Worm (Caenorhabditis elegans) whole organism, L3 larva: ENCODE data around the gene dpf-2.
A peak's percentile ranks its signal among the peaks of the same experiment; 100 is the strongest.

Experiments used
- R02D3.7 ChIP-seq: fragments of 150-350 bp; optimal IDR thresholded peaks from 2 replicates; lab custom pipeline; 2014; ENCODE audit warnings: missing biosample characterization, missing genetic modification characterization
- ZK546.5 ChIP-seq: sonication (generic microtip); optimal IDR thresholded peaks from 2 replicates; lab custom pipeline; 2017; ENCODE audit warnings: missing biosample characterization, missing genetic modification characterization
- aly-2 ChIP-seq: fragments of 150-350 bp; optimal IDR thresholded peaks from 2 replicates; lab custom pipeline; 2014; ENCODE audit warnings: missing biosample characterization, missing genetic modification characterization
- ama-1 ChIP-seq: fragments of 150-350 bp; optimal IDR thresholded peaks from 2 replicates; lab custom pipeline; 2018
- ceh-16 ChIP-seq: sonication (generic microtip); optimal IDR thresholded peaks from 2 replicates; lab custom pipeline; 2017; ENCODE audit warnings: missing biosample characterization, missing genetic modification characterization
- ceh-28 ChIP-seq: fragments of 150-350 bp; optimal IDR thresholded peaks from 2 replicates; lab custom pipeline; 2014; ENCODE audit warnings: missing biosample characterization, missing genetic modification reagents, missing genetic modification characterization
- ceh-82 ChIP-seq: fragments of 150-350 bp; optimal IDR thresholded peaks from 2 replicates; lab custom pipeline; 2014; ENCODE audit warnings: missing biosample characterization, missing genetic modification characterization
- ceh-9 ChIP-seq: sonication (generic microtip); optimal IDR thresholded peaks from 2 replicates; lab custom pipeline; 2018; ENCODE audit warnings: missing biosample characterization, missing genetic modification characterization
- egl-27 ChIP-seq: sonication (generic microtip); optimal IDR thresholded peaks from 4 replicates; lab custom pipeline; 2017; ENCODE audit warnings: missing biosample characterization, missing genetic modification reagents, missing genetic modification characterization
- elt-1 ChIP-seq: fragments of 150-350 bp; optimal IDR thresholded peaks from 2 replicates; lab custom pipeline; 2014; ENCODE audit warnings: missing biosample characterization, missing genetic modification characterization
- elt-2 ChIP-seq: sonication (generic microtip); optimal IDR thresholded peaks from 2 replicates; lab custom pipeline; 2016; ENCODE audit warnings: missing genetic modification reagents, mild to moderate bottlenecking, missing genetic modification characterization, missing compliant biosample characterization
- elt-3 ChIP-seq, 3 experiments: fragments of 150-350 bp in 1 of 3; sonication (generic microtip) in 2 of 3; optimal IDR thresholded peaks; 2 replicates in 2 of 3; 4 replicates in 1 of 3; lab custom pipeline; 2014 to 2017; ENCODE audit warnings: missing biosample characterization in 3 of 3, missing genetic modification characterization in 3 of 3
- fkh-10 ChIP-seq: sonication (generic microtip); optimal IDR thresholded peaks from 2 replicates; lab custom pipeline; 2017; ENCODE audit warnings: missing biosample characterization, missing genetic modification reagents, missing genetic modification characterization
- fkh-2 ChIP-seq: fragments of 150-350 bp; optimal IDR thresholded peaks from 2 replicates; lab custom pipeline; 2014; ENCODE audit warnings: missing biosample characterization, missing genetic modification reagents, missing genetic modification characterization
- fos-1 ChIP-seq: fragments of 150-350 bp; optimal IDR thresholded peaks from 2 replicates; lab custom pipeline; 2014; ENCODE audit warnings: missing biosample characterization, missing genetic modification characterization
- hmg-11 ChIP-seq: sonication (generic microtip); optimal IDR thresholded peaks from 2 replicates; lab custom pipeline; 2016; ENCODE audit warnings: missing genetic modification characterization, missing compliant biosample characterization
- jun-1 ChIP-seq: fragments of 150-350 bp; optimal IDR thresholded peaks from 2 replicates; lab custom pipeline; 2014; ENCODE audit warnings: missing biosample characterization, missing genetic modification reagents, missing genetic modification characterization
- lin-15B ChIP-seq: fragments of 150-350 bp; optimal IDR thresholded peaks from 2 replicates; lab custom pipeline; 2014; ENCODE audit warnings: missing biosample characterization, missing genetic modification characterization
- lin-39 ChIP-seq: fragments of 150-350 bp; optimal IDR thresholded peaks from 2 replicates; lab custom pipeline; 2018; ENCODE audit warnings: missing biosample characterization, missing genetic modification reagents, missing genetic modification characterization
- lsy-12 ChIP-seq: sonication (generic microtip); optimal IDR thresholded peaks from 2 replicates; lab custom pipeline; 2016; ENCODE audit warnings: mild to moderate bottlenecking, missing genetic modification characterization, missing compliant biosample characterization
- mml-1 ChIP-seq: fragments of 150-350 bp; sonication (generic microtip); optimal IDR thresholded peaks from 3 replicates; lab custom pipeline; 2014; ENCODE audit warnings: missing biosample characterization, missing genetic modification characterization
- nfya-1 ChIP-seq: sonication (generic microtip); optimal IDR thresholded peaks from 2 replicates; lab custom pipeline; 2017; ENCODE audit warnings: missing genetic modification characterization, mild to moderate bottlenecking, missing compliant biosample characterization, antibody characterized with exemption, moderate library complexity; ENCODE audit not compliant: insufficient read depth
- nhr-11 ChIP-seq: fragments of 150-350 bp; optimal IDR thresholded peaks from 2 replicates; lab custom pipeline; 2014; ENCODE audit warnings: missing biosample characterization, missing genetic modification characterization
- nhr-12 ChIP-seq: fragments of 150-350 bp; optimal IDR thresholded peaks from 2 replicates; lab custom pipeline; 2014; ENCODE audit warnings: missing biosample characterization, missing genetic modification characterization
- nhr-28 ChIP-seq: fragments of 150-350 bp; optimal IDR thresholded peaks from 2 replicates; lab custom pipeline; 2014; ENCODE audit warnings: missing biosample characterization, missing genetic modification characterization
- nhr-43 ChIP-seq: sonication (generic microtip); optimal IDR thresholded peaks from 2 replicates; lab custom pipeline; 2016; ENCODE audit warnings: mild to moderate bottlenecking, missing genetic modification characterization, missing compliant biosample characterization; ENCODE audit not compliant: poor library complexity, severe bottlenecking
- nhr-67 ChIP-seq: fragments of 150-350 bp; optimal IDR thresholded peaks from 2 replicates; lab custom pipeline; 2014; ENCODE audit warnings: missing biosample characterization, missing genetic modification characterization
- nhr-76 ChIP-seq: fragments of 150-350 bp; sonication (generic microtip); optimal IDR thresholded peaks from 5 replicates; lab custom pipeline; 2014; ENCODE audit warnings: missing biosample characterization, missing genetic modification characterization
- pha-4 ChIP-seq: fragments of 150-350 bp; optimal IDR thresholded peaks from 2 replicates; lab custom pipeline; 2014; ENCODE audit warnings: missing biosample characterization, missing genetic modification reagents, missing genetic modification characterization
- sea-2 ChIP-seq: fragments of 150-350 bp; sonication (generic microtip); optimal IDR thresholded peaks from 4 replicates; lab custom pipeline; 2014; ENCODE audit warnings: missing biosample characterization, missing genetic modification reagents, missing genetic modification characterization
- tbx-2 ChIP-seq: sonication (generic microtip); optimal IDR thresholded peaks from 2 replicates; lab custom pipeline; 2016; ENCODE audit warnings: mild to moderate bottlenecking, missing genetic modification characterization, missing compliant biosample characterization
- unc-39 ChIP-seq: sonication (generic microtip); optimal IDR thresholded peaks from 4 replicates; lab custom pipeline; 2017; ENCODE audit warnings: missing biosample characterization, missing genetic modification characterization
- zag-1 ChIP-seq: fragments of 150-350 bp; optimal IDR thresholded peaks from 2 replicates; lab custom pipeline; 2014; ENCODE audit warnings: missing biosample characterization, missing genetic modification characterization
- ztf-11 ChIP-seq: fragments of 150-350 bp; optimal IDR thresholded peaks from 2 replicates; lab custom pipeline; 2014; ENCODE audit warnings: missing biosample characterization, missing genetic modification characterization

Gene dpf-2

ce11 chrX:14868200-14868599 is 36.6 kb downstream of the dpf-2 start, which contains the start of gene F31F6.1:
Gene F31F6.1 (minus strand): TSS chrX:14868300.
- no peak for TF ChIP-seq ztf-11
- TF ChIP-seq elt-3 (tag; optimal IDR thresholded peaks at IDR 0.05; lab: Kevin White, UChicago): no peak
- no peak for TF ChIP-seq ZK546.5 (tag; lab: Kevin White, UChicago)
- TF ChIP-seq ceh-28: no peak
- no peak for TF ChIP-seq ceh-9 (tag; lab: Kevin White, UChicago)
- no peak for TF ChIP-seq nhr-11 (tag; lab: Kevin White, UChicago)
- TF ChIP-seq nhr-43 (tag; lab: Kevin White, UChicago): no peak
- TF ChIP-seq tbx-2: no peak
- no peak for TF ChIP-seq elt-1 (tag; lab: Kevin White, UChicago)
- TF ChIP-seq fkh-10: no peak
- TF ChIP-seq R02D3.7 (tag; lab: Kevin White, UChicago): no peak
- TF ChIP-seq lin-39: no peak
- TF ChIP-seq, all 47 proteins: peak for 0

DNA sequence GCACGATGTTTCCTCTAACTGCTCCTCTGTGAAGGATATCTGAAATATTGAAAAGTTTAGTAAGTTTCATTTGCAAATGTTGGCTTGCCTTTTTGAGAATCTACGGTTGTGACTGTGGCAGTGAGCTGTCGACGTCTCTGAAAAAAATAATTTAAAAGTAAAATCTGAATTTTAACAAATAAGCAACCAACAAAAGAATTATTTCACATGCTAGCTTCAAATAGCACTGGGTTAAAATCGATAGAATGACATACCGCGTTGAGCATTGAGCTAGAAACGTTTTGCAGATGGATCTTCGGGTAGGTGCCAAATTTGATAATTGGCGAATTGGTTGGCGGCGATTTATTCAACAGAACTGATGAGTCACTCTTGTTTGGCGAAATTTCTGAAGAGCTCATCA is 40.1 kb downstream of the dpf-2 start, which contains the start of gene F31F6.2:
Gene F31F6.2 (minus strand): TSS at position 101 of the 400 bp plus-strand sequence.
- TF ChIP-seq R02D3.7 (tag; lab: Kevin White, UChicago) (no peak), aly-2 (tag; lab: Kevin White, UChicago) (no peak), fkh-2 (no peak), ceh-82 (tag; lab: Kevin White, UChicago) (no peak), nhr-67 (tag; lab: Kevin White, UChicago) (no peak), ceh-28 (no peak), ztf-11 (no peak), nhr-43 (tag; lab: Kevin White, UChicago) (no peak), hmg-11 (tag; lab: Kevin White, UChicago) (no peak), lin-15B (tag; lab: Kevin White, UChicago) (no peak), ceh-9 (tag; lab: Kevin White, UChicago) (no peak), nfya-1 (tag; lab: Kevin White, UChicago) (no peak), nhr-28 (no peak), fkh-10 (no peak), nhr-76 (tag; lab: Kevin White, UChicago) (no peak), ceh-16 (tag; lab: Kevin White, UChicago) (no peak), lsy-12 (no peak), elt-3 (tag; optimal IDR thresholded peaks at IDR 0.05; lab: Kevin White, UChicago) (no peak), pha-4 (no peak)

DNA sequence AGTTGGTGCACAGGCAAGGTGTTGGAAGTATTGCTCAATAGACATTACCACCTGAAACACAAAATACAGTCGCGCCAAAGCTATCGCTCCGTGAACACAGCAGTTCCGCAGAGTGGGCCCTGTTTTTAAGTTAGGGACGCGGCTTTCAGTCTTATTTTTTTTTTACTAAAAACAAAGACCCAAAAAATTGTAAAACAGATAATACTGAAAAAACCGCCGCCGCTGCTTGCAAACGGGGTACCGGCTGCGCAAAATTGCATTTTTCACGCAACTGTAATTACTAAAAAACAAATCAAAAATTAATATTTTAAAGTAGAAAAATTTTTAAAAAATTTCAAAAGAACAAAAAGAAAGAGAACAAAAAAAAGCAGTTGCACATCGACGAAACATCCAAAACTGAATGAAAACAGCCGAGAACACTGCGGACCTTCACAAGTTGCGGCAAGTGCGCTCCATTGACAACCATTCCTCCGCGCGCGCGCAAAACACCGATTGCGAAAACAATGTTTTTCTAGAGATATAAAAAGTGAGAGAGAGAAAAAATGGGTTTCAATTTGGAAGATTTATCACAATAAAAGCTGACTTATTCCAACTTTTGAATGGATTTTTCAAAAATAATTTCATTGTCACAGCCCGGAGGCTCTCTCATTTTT is 41.3 kb downstream of the dpf-2 start, which contains the start of gene F31F6.3:
Gene F31F6.3 (minus strand): TSS at position 51 of the 653 bp plus-strand sequence.
- TF ChIP-seq nhr-12 (tag; lab: Kevin White, UChicago) (no peak), nhr-67 (tag; lab: Kevin White, UChicago) (no peak), fos-1 (tag; lab: Kevin White, UChicago) (no peak), nhr-43 (tag; lab: Kevin White, UChicago) (no peak)
- TF ChIP-seq, all 47 proteins: peak for 0

- TF ChIP-seq elt-2 (no peak), pha-4 (peak; percentile 51), unc-39 (tag; lab: Kevin White, UChicago) (no peak), nhr-76 (tag; lab: Kevin White, UChicago) (no peak)
Observed at ce11 chrX:14875668-14876067, 44.0 kb downstream of the dpf-2 start, which contains the start of gene sssh-1. Gene sssh-1 (plus strand): TSS chrX:14875968.

DNA sequence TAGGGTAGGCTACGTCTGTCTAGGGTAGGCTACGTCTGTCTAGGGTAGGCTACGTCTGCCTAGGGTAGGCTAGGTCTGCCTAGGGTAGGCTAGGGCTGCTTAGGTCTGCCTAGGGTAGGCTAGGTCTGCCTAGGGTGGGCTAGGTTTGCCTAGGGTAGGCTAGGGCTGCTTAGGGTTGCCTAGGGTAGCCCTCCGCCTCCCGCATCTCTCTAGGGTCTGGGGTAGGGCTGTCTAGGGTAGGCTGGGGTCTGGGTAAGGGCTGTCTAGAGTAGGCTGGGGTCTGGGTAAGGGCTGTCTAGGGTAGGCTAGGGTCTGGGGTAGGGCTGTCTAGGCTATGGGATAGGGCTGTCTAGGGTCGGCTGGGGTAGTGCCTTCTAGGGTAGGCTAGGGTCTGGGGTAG is 46.1 kb downstream of the dpf-2 start:
- TF ChIP-seq elt-1 (tag; lab: Kevin White, UChicago) (no peak), nhr-76 (tag; lab: Kevin White, UChicago) (no peak), lin-39 (no peak), zag-1 (tag; lab: Kevin White, UChicago) (no peak), mml-1 (tag; lab: Kevin White, UChicago) (no peak), ZK546.5 (tag; lab: Kevin White, UChicago) (no peak), nhr-28 (no peak), nhr-11 (tag; lab: Kevin White, UChicago) (no peak)

ce11 chrX:14881119-14881518 is 49.5 kb downstream of the dpf-2 start, which contains the start of gene flp-8:
Gene flp-8 (plus strand): TSS chrX:14881419.
- TF ChIP-seq sea-2 (GFP tag; lab: Kevin White, UChicago) (no peak), nhr-12 (tag; lab: Kevin White, UChicago) (no peak), egl-27 (no peak), nhr-67 (tag; lab: Kevin White, UChicago) (no peak), fkh-2 (no peak), ama-1 (lab: Kevin White, UChicago) (no peak), nhr-76 (tag; lab: Kevin White, UChicago) (no peak), elt-1 (tag; lab: Kevin White, UChicago) (no peak), zag-1 (tag; lab: Kevin White, UChicago) (no peak), tbx-2 (no peak), R02D3.7 (tag; lab: Kevin White, UChicago) (no peak), jun-1 (tag; lab: Kevin White, UChicago) (no peak)
- TF ChIP-seq, all 47 proteins: peak for 0
